Fruit fly (Drosophila melanogaster): ENCODE measurements around the gene Cortactin.

dm6 chr3R:21080876-21081586 lies 16.8 kb upstream of the Cortactin start, which contains the start of gene HHEX:
- TF ChIP-seq psq (optimal IDR thresholded peaks at IDR 0.05) = no peak
- no peak for TF ChIP-seq h (optimal IDR thresholded peaks at IDR 0.05)
- no peak for TF ChIP-seq ttk (optimal IDR thresholded peaks at IDR 0.05)
- no peak for TF ChIP-seq insv (optimal IDR thresholded peaks at IDR 0.05)
